Worm (Caenorhabditis elegans): ENCODE data around the gene bath-26.

ce11 chrII:1635969-1636368 is 35.4 kb upstream of the bath-26 start:
- TF ChIP-seq ztf-4 (tag; optimal IDR thresholded peaks at IDR 0.05) = no peak
- TF ChIP-seq unc-130 (tag; optimal IDR thresholded peaks at IDR 0.05) = no peak
- no peak for TF ChIP-seq pqm-1 (tag; optimal IDR thresholded peaks at IDR 0.05)
- TF ChIP-seq mdl-1 (tag; optimal IDR thresholded peaks at IDR 0.05) = no peak
- peak; percentile 15 for TF ChIP-seq jun-1 (tag; optimal IDR thresholded peaks at IDR 0.05)
- TF ChIP-seq nhr-90 (tag; optimal IDR thresholded peaks at IDR 0.05; ENCODE audit: poor library complexity) = no peak
- TF ChIP-seq lin-14 (GFP tag; optimal IDR thresholded peaks at IDR 0.05) = no peak
- TF ChIP-seq ceh-88 (GFP tag; IDR thresholded peaks at IDR 0.05) = no peak
- TF ChIP-seq swsn-7 (tag; optimal IDR thresholded peaks at IDR 0.05) = no peak
